Fruit fly (Drosophila melanogaster) Kc167 (cell line): ENCODE measurements around the gene CG17996.
A peak's percentile ranks its signal among the peaks of the same experiment; 100 is the strongest.

ENCODE experiments used
- Myc ChIP-seq: fragments of >200 bp; optimal IDR thresholded peaks from 2 replicates; lab custom pipeline; 2017; ENCODE audit warnings: missing external identifiers
- Sin3A ChIP-seq: fragments of >200 bp; optimal IDR thresholded peaks from 2 replicates; lab custom pipeline; 2018; ENCODE audit warnings: missing external identifiers
- h ChIP-seq: fragments of >200 bp; optimal IDR thresholded peaks from 3 replicates; lab custom pipeline; 2018; ENCODE audit warnings: missing external identifiers
- insv ChIP-seq: fragments of >200 bp; optimal IDR thresholded peaks from 3 replicates; lab custom pipeline; 2018; ENCODE audit warnings: missing external identifiers
- psq ChIP-seq: fragments of >200 bp; optimal IDR thresholded peaks from 2 replicates; lab custom pipeline; 2017; ENCODE audit warnings: missing external identifiers
- ttk ChIP-seq: sonication (Bioruptor generic); optimal IDR thresholded peaks from 2 replicates; lab custom pipeline; 2017; ENCODE audit warnings: missing external identifiers

CG17996 gene

dm6 chr2L:16730939-16731338, at the start of gene CG17996:
TSS of gene CG17996 (minus strand) at chr2L:16731039.
- TF ChIP-seq Sin3A (lab: Kevin White, UChicago) = no peak
- TF ChIP-seq ttk (lab: Kevin White, UChicago) = no peak
- TF ChIP-seq Myc (lab: Kevin White, UChicago) = no peak
- no peak for TF ChIP-seq psq (lab: Kevin White, UChicago)
- TF ChIP-seq insv (lab: Kevin White, UChicago) = no peak
- no peak for TF ChIP-seq h (lab: Kevin White, UChicago)

- TF ChIP-seq Sin3A (lab: Kevin White, UChicago) = no peak
- TF ChIP-seq psq (lab: Kevin White, UChicago) = no peak
- TF ChIP-seq ttk (lab: Kevin White, UChicago) = no peak
- TF ChIP-seq h (lab: Kevin White, UChicago) = no peak
Observed at dm6 chr2L:16766070-16766752, 35.4 kb upstream of the CG17996 start, which contains the start of gene Mhc. TSS of gene Mhc (plus strand) at chr2L:16766566.

dm6 chr2L:16764480-16764879, 33.6 kb upstream of the CG17996 start:
- TF ChIP-seq Sin3A (lab: Kevin White, UChicago) (no peak), ttk (lab: Kevin White, UChicago) (no peak), h (lab: Kevin White, UChicago) (no peak), Myc (lab: Kevin White, UChicago) (no peak), psq (lab: Kevin White, UChicago) (no peak), insv (lab: Kevin White, UChicago) (no peak)

- TF ChIP-seq insv (lab: Kevin White, UChicago) (no peak), psq (lab: Kevin White, UChicago) (no peak), ttk (lab: Kevin White, UChicago) (no peak), h (lab: Kevin White, UChicago) (no peak), Sin3A (lab: Kevin White, UChicago) (no peak), Myc (lab: Kevin White, UChicago) (no peak)
Observed at dm6 chr2L:16761891-16762290, 31.1 kb upstream of the CG17996 start.

- no peak for TF ChIP-seq insv (lab: Kevin White, UChicago)
- TF ChIP-seq ttk (lab: Kevin White, UChicago) = no peak
- no peak for TF ChIP-seq Myc (lab: Kevin White, UChicago)
- no peak for TF ChIP-seq psq (lab: Kevin White, UChicago)
- TF ChIP-seq h (lab: Kevin White, UChicago) = no peak
- TF ChIP-seq Sin3A (lab: Kevin White, UChicago) = no peak
Observed at dm6 chr2L:16760504-16761417, 29.9 kb upstream of the CG17996 start, which contains the start of gene ppk17. TSS of gene ppk17 (minus strand) at chr2L:16760554.

- TF ChIP-seq Sin3A (lab: Kevin White, UChicago) (no peak), h (lab: Kevin White, UChicago) (no peak), insv (lab: Kevin White, UChicago) (no peak), Myc (lab: Kevin White, UChicago) (no peak), ttk (lab: Kevin White, UChicago) (no peak), psq (lab: Kevin White, UChicago) (no peak)
Observed at dm6 chr2L:16754074-16754473, 23.2 kb upstream of the CG17996 start, which contains the start of gene yellow-b. TSS of gene yellow-b (plus strand) at chr2L:16754336.

- TF ChIP-seq h (lab: Kevin White, UChicago) = no peak
- no peak for TF ChIP-seq ttk (lab: Kevin White, UChicago)
Observed at dm6 chr2L:16752340-16752739, 21.5 kb upstream of the CG17996 start.

dm6 chr2L:16747145-16747544, 16.3 kb upstream of the CG17996 start:
- TF ChIP-seq psq (lab: Kevin White, UChicago) (no peak), h (lab: Kevin White, UChicago) (no peak), ttk (lab: Kevin White, UChicago) (no peak), insv (lab: Kevin White, UChicago) (no peak), Myc (lab: Kevin White, UChicago) (no peak)

dm6 chr2L:16743055-16743805, 12.4 kb upstream of the CG17996 start, which contains the start of the genes LSm7 and BuGZ:
TSS of gene LSm7 (minus strand) at chr2L:16743100.
TSS of gene BuGZ (plus strand) at chr2L:16743405.
- TF ChIP-seq Myc (lab: Kevin White, UChicago) (no peak), h (lab: Kevin White, UChicago) (peak; percentile 36)

- TF ChIP-seq h (lab: Kevin White, UChicago) (no peak), Myc (lab: Kevin White, UChicago) (no peak), ttk (lab: Kevin White, UChicago) (no peak), psq (lab: Kevin White, UChicago) (no peak), insv (lab: Kevin White, UChicago) (no peak), Sin3A (lab: Kevin White, UChicago) (no peak)
Observed at dm6 chr2L:16738206-16738900, 7.5 kb upstream of the CG17996 start, which contains the start of the genes glu and ChLD3. TSS of gene glu (minus strand) at chr2L:16738388. TSS of gene ChLD3 (plus strand) at chr2L:16738850.
